Worm (Caenorhabditis elegans) whole organism, L4 larva: ENCODE results near the gene srh-218.

Source experiments
- F44E2.7 ChIP-seq: fragments of 200-800 bp; sonication (Bioruptor generic); IDR thresholded peaks from 2 replicates; pipeline ENCODE4 v2.1.2; 2022; ENCODE audit warnings: missing genetic modification characterization, missing compliant biosample characterization
- aly-2 ChIP-seq: sonication (generic microtip); optimal IDR thresholded peaks from 2 replicates; lab custom pipeline; 2018; ENCODE audit warnings: missing biosample characterization, missing genetic modification characterization
- ama-1 ChIP-seq: fragments of 150-350 bp; optimal IDR thresholded peaks from 2 replicates; lab custom pipeline; 2014; ENCODE audit warnings: inconsistent platforms, mixed read lengths
- lin-15B ChIP-seq: fragments of 150-350 bp; sonication (generic microtip); optimal IDR thresholded peaks from 3 replicates; lab custom pipeline; 2014; ENCODE audit warnings: missing biosample characterization, missing genetic modification characterization
- lsy-2 ChIP-seq, 2 experiments: fragments of 150-350 bp in 1 of 2; sonication (generic microtip) in 1 of 2; optimal IDR thresholded peaks; 2 replicates each; lab custom pipeline; 2014 to 2017; ENCODE audit warnings: missing biosample characterization in 2 of 2, missing genetic modification characterization in 2 of 2
- nhr-11 ChIP-seq: fragments of 150-350 bp; optimal IDR thresholded peaks from 2 replicates; lab custom pipeline; 2014; ENCODE audit warnings: missing biosample characterization, missing genetic modification characterization
- nhr-237 ChIP-seq: sonication (generic microtip); optimal IDR thresholded peaks from 2 replicates; lab custom pipeline; 2017; ENCODE audit warnings: missing biosample characterization, missing genetic modification characterization
- nhr-48 ChIP-seq: sonication (generic microtip); optimal IDR thresholded peaks from 2 replicates; lab custom pipeline; 2016; ENCODE audit warnings: mild to moderate bottlenecking, missing genetic modification characterization, missing compliant biosample characterization
- nhr-6 ChIP-seq: fragments of 150-350 bp; optimal IDR thresholded peaks from 2 replicates; lab custom pipeline; 2014; ENCODE audit warnings: missing biosample characterization, missing genetic modification characterization
- pha-4 ChIP-seq, 2 experiments: fragments of 150-350 bp in 1 of 2; fragments of 200-800 bp in 1 of 2; sonication (Bioruptor generic) in 1 of 2; IDR thresholded peaks in 1 of 2; optimal IDR thresholded peaks in 1 of 2; 2 replicates each; pipeline versions ENCODE4 v1.3.6 to Lab custom; 2014 to 2022; ENCODE audit warnings: missing genetic modification characterization in 2 of 2, missing genetic modification reagents in 2 of 2, missing biosample characterization in 1 of 2, missing compliant biosample characterization in 1 of 2
- sdz-12 ChIP-seq: fragments of 200-800 bp; sonication (Bioruptor generic); optimal IDR thresholded peaks from 2 replicates; lab custom pipeline; 2018; ENCODE audit warnings: mild to moderate bottlenecking, missing genetic modification characterization, missing compliant biosample characterization

DNA sequence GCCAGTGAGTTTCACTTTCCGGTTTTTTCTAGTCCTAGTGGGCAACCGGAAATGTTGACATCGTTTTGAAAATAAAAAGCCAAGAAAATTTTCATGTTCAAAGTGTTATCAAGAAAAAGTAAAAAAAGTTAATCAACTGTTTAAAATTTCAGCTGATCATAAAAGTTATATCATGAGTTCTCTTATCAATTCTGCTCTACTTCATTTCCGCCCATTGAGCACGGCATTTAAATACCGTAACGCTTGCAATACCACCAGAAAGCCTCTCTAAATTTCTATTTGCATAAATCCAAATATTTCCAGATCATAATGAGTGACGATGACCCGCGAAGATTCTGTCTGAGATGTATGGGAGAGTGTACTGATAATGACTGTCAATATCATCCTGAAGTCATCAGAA, 49.2 kb upstream of the srh-218 start, which contains the start of gene T26H5.9:
- TF ChIP-seq ama-1 = no peak
- TF ChIP-seq nhr-11 (tag; lab: Kevin White, UChicago) = no peak
- TF ChIP-seq lin-15B = no peak
- TF ChIP-seq nhr-6 (tag; lab: Kevin White, UChicago) = no peak
- TF ChIP-seq nhr-48 (tag; lab: Kevin White, UChicago) = no peak
- no peak for TF ChIP-seq pha-4 (GFP tag; IDR thresholded peaks at IDR 0.05; lab: Robert Waterston, UW)
- no peak for TF ChIP-seq pha-4 (tag; optimal IDR thresholded peaks at IDR 0.05; lab: Kevin White, UChicago)
- no peak for TF ChIP-seq sdz-12 (GFP tag; lab: Kevin White, UChicago)
- no peak for TF ChIP-seq aly-2 (tag; lab: Kevin White, UChicago)
- no peak for TF ChIP-seq lsy-2 (tag; optimal IDR thresholded peaks at IDR 0.05; lab: Kevin White, UChicago)
- no peak for TF ChIP-seq F44E2.7
- no peak for TF ChIP-seq nhr-237
